Worm (Caenorhabditis elegans): ENCODE measurements around the gene mlc-1.

DNA sequence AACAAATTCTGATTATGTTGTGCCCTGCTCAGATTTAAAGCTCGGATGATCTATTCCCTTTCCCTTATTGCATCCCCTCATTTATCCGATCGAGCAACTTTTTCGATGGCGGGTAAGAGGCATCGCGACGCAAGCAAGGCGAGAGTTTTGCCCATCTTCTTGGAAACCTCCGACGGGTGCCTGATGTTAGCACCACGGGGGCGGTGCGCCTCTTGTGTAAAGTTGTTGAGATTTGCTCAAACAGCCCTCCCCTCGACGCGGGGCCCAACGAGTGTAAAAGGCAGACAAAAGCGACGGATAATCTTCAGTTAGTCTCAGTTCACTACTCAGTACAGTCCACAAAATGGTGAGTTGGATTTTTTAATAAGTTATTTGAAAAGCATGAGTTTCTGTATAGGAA, at the start of gene mlc-1:
- TF ChIP-seq aly-2 (tag; optimal IDR thresholded peaks at IDR 0.05) (no peak), snpc-4 (tag; optimal IDR thresholded peaks at IDR 0.05) (no peak), daf-8 (GFP tag; IDR thresholded peaks at IDR 0.05) (no peak), tra-1 (GFP tag; IDR thresholded peaks at IDR 0.05) (no peak), lin-13 (GFP tag; optimal IDR thresholded peaks at IDR 0.05) (no peak), spr-3 (GFP tag; optimal IDR thresholded peaks at IDR 0.05) (no peak), unc-62 (GFP tag; optimal IDR thresholded peaks at IDR 0.05 in 1 of 2) (peak in 1 of 2 experiments; percentile 20), unc-62 (tag; optimal IDR thresholded peaks at IDR 0.05) (no peak), ceh-82 (tag; optimal IDR thresholded peaks at IDR 0.05) (no peak), ZK337.2 (GFP tag; IDR thresholded peaks at IDR 0.05) (no peak)

Data from whole organism, L4 larva.